Worm (Caenorhabditis elegans) whole organism, midembryonic: ENCODE measurements around the gene dnj-13.

Experiments
- T22C8.4 ChIP-seq: fragments of 200-800 bp; sonication (Bioruptor generic); IDR thresholded peaks from 2 replicates; pipeline ENCODE4 v1.3.6; 2022; ENCODE audit warnings: missing genetic modification characterization, missing compliant biosample characterization
- cog-1 ChIP-seq: sonication (generic microtip); optimal IDR thresholded peaks from 2 replicates; lab custom pipeline; 2016; ENCODE audit warnings: missing genetic modification characterization, missing compliant biosample characterization
- flt-1 ChIP-seq: fragments of 200-800 bp; sonication (Bioruptor generic); IDR thresholded peaks from 2 replicates; pipeline ENCODE4 v1.3.6; 2022; ENCODE audit warnings: missing genetic modification characterization, missing compliant biosample characterization
- tab-1 ChIP-seq: fragments of 200-800 bp; sonication (Bioruptor generic); IDR thresholded peaks from 2 replicates; pipeline ENCODE4 v1.3.6; 2022; ENCODE audit warnings: missing genetic modification characterization, missing compliant biosample characterization
- ztf-23 ChIP-seq: fragments of 200-800 bp; sonication (Bioruptor generic); IDR thresholded peaks from 2 replicates; pipeline ENCODE4 v1.3.6; 2022; ENCODE audit warnings: missing genetic modification reagents, missing genetic modification characterization, missing compliant biosample characterization
- ztf-29 ChIP-seq: fragments of 200-800 bp; sonication (Bioruptor generic); IDR thresholded peaks from 2 replicates; pipeline ENCODE4 v1.3.6; 2022; ENCODE audit warnings: missing genetic modification reagents, missing genetic modification characterization, missing compliant biosample characterization

DNA sequence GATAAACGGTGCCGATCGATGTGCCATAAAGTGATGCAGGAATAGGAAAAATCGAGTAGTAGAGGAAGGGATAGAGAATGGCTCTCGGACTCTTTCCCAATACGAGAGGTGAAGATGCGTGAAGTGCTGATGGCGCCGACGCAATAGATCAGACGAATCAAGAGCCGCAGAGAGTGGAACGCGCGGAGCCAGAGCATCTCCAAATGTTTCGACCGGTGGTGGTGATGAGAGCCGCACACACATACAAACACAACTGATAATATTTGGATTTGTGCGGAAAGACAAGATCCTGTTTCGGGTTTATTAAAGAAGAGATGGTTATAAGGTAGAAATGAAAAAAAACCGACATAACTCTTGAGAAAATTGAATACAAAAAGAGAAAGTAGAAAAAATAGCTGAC is 18.6 kb downstream of the dnj-13 start, which contains the start of gene F54D5.15:
- TF ChIP-seq cog-1 (tag; lab: Kevin White, UChicago) = no peak
- TF ChIP-seq ztf-29 = no peak
- no peak for TF ChIP-seq flt-1 (GFP tag; lab: Robert Waterston, UW)
- TF ChIP-seq T22C8.4 (GFP tag; lab: Robert Waterston, UW) = no peak
- no peak for TF ChIP-seq tab-1 (GFP tag; lab: Robert Waterston, UW)
- no peak for TF ChIP-seq ztf-23 (GFP tag; lab: Robert Waterston, UW)
